Fruit fly (Drosophila melanogaster): ENCODE data around the gene CG5516.

- TF ChIP-seq CG8478 (optimal IDR thresholded peaks at IDR 0.05) (no peak), CTCF (optimal IDR thresholded peaks at IDR 0.05) (no peak)
Observed at dm6 chr3R:15963690-15964281, at the start of gene CG5516, which contains the start of gene CG4287.

Data from S2 (cell line).